Fruit fly (Drosophila melanogaster) whole organism, embryonic: ENCODE measurements around the gene CG46312.

Source experiments
- Atf6 ChIP-seq: fragments of 200-800 bp; sonication (Bioruptor generic); IDR thresholded peaks from 2 replicates; pipeline ENCODE4 v1.3.6; 2022; ENCODE audit warnings: missing biosample characterization, missing genetic modification characterization
- CG10267 ChIP-seq: fragments of 200-800 bp; sonication (Bioruptor generic); optimal IDR thresholded peaks from 2 replicates; lab custom pipeline; 2018; ENCODE audit warnings: missing biosample characterization, mild to moderate bottlenecking, missing genetic modification characterization, moderate library complexity
- CG10321 ChIP-seq: fragments of 200-800 bp; sonication (Bioruptor generic); IDR thresholded peaks from 2 replicates; pipeline ENCODE4 v1.3.6; 2022; ENCODE audit warnings: missing biosample characterization, missing genetic modification characterization
- CG10565 ChIP-seq: fragments of 200-800 bp; sonication (Bioruptor generic); optimal IDR thresholded peaks from 3 replicates; lab custom pipeline; 2016; ENCODE audit warnings: missing biosample characterization, mild to moderate bottlenecking, missing genetic modification characterization
- CG10979 ChIP-seq: fragments of 200-800 bp; sonication (Bioruptor generic); optimal IDR thresholded peaks from 2 replicates; lab custom pipeline; 2018; ENCODE audit warnings: missing biosample characterization, mild to moderate bottlenecking, missing genetic modification characterization, moderate library complexity
- CG14667 ChIP-seq: fragments of 200-800 bp; sonication (Bioruptor generic); IDR thresholded peaks from 2 replicates; pipeline ENCODE4 v1.3.6; 2022; ENCODE audit warnings: missing biosample characterization, missing genetic modification characterization
- CG16815 ChIP-seq: fragments of 200-800 bp; sonication (Bioruptor generic); optimal IDR thresholded peaks from 3 replicates; lab custom pipeline; 2017; ENCODE audit warnings: missing biosample characterization, mild to moderate bottlenecking, missing genetic modification characterization
- CG17829 ChIP-seq: fragments of 200-800 bp; optimal IDR thresholded peaks from 2 replicates; lab custom pipeline; 2019; ENCODE audit warnings: missing biosample characterization, mild to moderate bottlenecking, missing genetic modification characterization, moderate library complexity
- CG2116 ChIP-seq: fragments of 200-800 bp; sonication (Bioruptor generic); optimal IDR thresholded peaks from 3 replicates; lab custom pipeline; 2018; ENCODE audit warnings: missing biosample characterization, mild to moderate bottlenecking, missing genetic modification characterization
- CG2199 ChIP-seq: fragments of 200-800 bp; sonication (Bioruptor generic); IDR thresholded peaks from 3 replicates; pipeline ENCODE4 v1.3.6; 2022; ENCODE audit warnings: missing biosample characterization, missing genetic modification characterization
- CG34224 ChIP-seq: fragments of 200-800 bp; sonication (Bioruptor generic); IDR thresholded peaks from 3 replicates; pipeline ENCODE4 v1.3.6; 2022; ENCODE audit warnings: missing biosample characterization, missing genetic modification characterization; ENCODE audit not compliant: partially characterized antibody
- CG34376 ChIP-seq: fragments of 200-800 bp; sonication (Bioruptor generic); optimal IDR thresholded peaks from 2 replicates; lab custom pipeline; 2018; ENCODE audit warnings: missing biosample characterization, mild to moderate bottlenecking, missing genetic modification characterization
- CG4404 ChIP-seq: fragments of 200-800 bp; sonication (Bioruptor generic); IDR thresholded peaks from 2 replicates; pipeline ENCODE4 v1.3.6; 2022; ENCODE audit warnings: missing biosample characterization, missing genetic modification characterization
- CG7745 ChIP-seq: fragments of 200-800 bp; sonication (Bioruptor generic); optimal IDR thresholded peaks from 2 replicates; lab custom pipeline; 2018; ENCODE audit warnings: missing biosample characterization, mild to moderate bottlenecking, missing genetic modification characterization, moderate library complexity
- CG8765 ChIP-seq: fragments of 200-800 bp; sonication (Bioruptor generic); IDR thresholded peaks from 2 replicates; pipeline ENCODE4 v1.3.6; 2022; ENCODE audit warnings: missing biosample characterization, missing genetic modification characterization
- CG9876 ChIP-seq: fragments of 200-800 bp; sonication (Bioruptor generic); optimal IDR thresholded peaks from 2 replicates; lab custom pipeline; 2016; ENCODE audit warnings: missing biosample characterization, missing genetic modification characterization
- Deaf1 ChIP-seq: fragments of 200-800 bp; optimal IDR thresholded peaks from 3 replicates; lab custom pipeline; 2019; ENCODE audit warnings: missing biosample characterization, mild to moderate bottlenecking, missing genetic modification characterization, moderate library complexity
- HLH4C ChIP-seq: fragments of 200-800 bp; sonication (Bioruptor generic); IDR thresholded peaks from 3 replicates; pipeline ENCODE4 v1.3.6; 2022; ENCODE audit warnings: missing biosample characterization, missing genetic modification characterization; ENCODE audit not compliant: partially characterized antibody
- HLH54F ChIP-seq: fragments of 200-800 bp; sonication (Bioruptor generic); optimal IDR thresholded peaks from 3 replicates; lab custom pipeline; 2016; ENCODE audit warnings: missing biosample characterization, missing genetic modification characterization
- Hr39 ChIP-seq: fragments of >200 bp; optimal IDR thresholded peaks from 2 replicates; lab custom pipeline; 2017
- Lhr ChIP-seq: fragments of 200-800 bp; sonication (Bioruptor generic); optimal IDR thresholded peaks from 3 replicates; lab custom pipeline; 2017; ENCODE audit warnings: mild to moderate bottlenecking, missing biosample characterization, missing genetic modification reagents, missing genetic modification characterization
- Med ChIP-seq: fragments of 200-800 bp; sonication (Bioruptor generic); peaks from one replicate; lab custom pipeline; 2016; ENCODE audit warnings: missing biosample characterization, missing genetic modification characterization, mild to moderate bottlenecking, inconsistent platforms, moderate library complexity
- Mes4 ChIP-seq: fragments of 200-800 bp; sonication (Bioruptor generic); optimal IDR thresholded peaks from 2 replicates; lab custom pipeline; 2016; ENCODE audit warnings: missing biosample characterization, missing genetic modification characterization
- Sin3A ChIP-seq: fragments of >200 bp; optimal IDR thresholded peaks from 2 replicates; lab custom pipeline; 2018
- Sox100B ChIP-seq: fragments of 200-800 bp; sonication (Bioruptor generic); optimal IDR thresholded peaks from 3 replicates; lab custom pipeline; 2018; ENCODE audit warnings: missing biosample characterization, mild to moderate bottlenecking, missing genetic modification characterization
- Sry-δ ChIP-seq: fragments of 200-800 bp; sonication (Bioruptor generic); optimal IDR thresholded peaks from 2 replicates; lab custom pipeline; 2016; ENCODE audit warnings: missing biosample characterization, missing genetic modification characterization
- Ssrp ChIP-seq: fragments of 200-800 bp; sonication (Bioruptor generic); optimal IDR thresholded peaks from 2 replicates; lab custom pipeline; 2018; ENCODE audit warnings: missing biosample characterization, mild to moderate bottlenecking, missing genetic modification characterization, moderate library complexity
- Stat92E ChIP-seq, 3 experiments: fragments of >200 bp in 2 of 3; fragments of 200-800 bp in 1 of 3; sonication (Bioruptor generic) in 1 of 3; optimal IDR thresholded peaks; 2 replicates each; lab custom pipeline; 2017 to 2019; ENCODE audit warnings: missing biosample characterization in 3 of 3, missing genetic modification characterization in 3 of 3, mild to moderate bottlenecking in 1 of 3, moderate library complexity in 1 of 3
- Xbp1 ChIP-seq: fragments of 200-800 bp; sonication (Bioruptor generic); optimal IDR thresholded peaks from 3 replicates; lab custom pipeline; 2016; ENCODE audit warnings: missing biosample characterization, mild to moderate bottlenecking, missing genetic modification characterization
- amos ChIP-seq: fragments of 200-800 bp; sonication (Bioruptor generic); IDR thresholded peaks from 2 replicates; pipeline ENCODE4 v1.3.6; 2022; ENCODE audit warnings: missing biosample characterization, missing genetic modification characterization; ENCODE audit not compliant: partially characterized antibody
- ash1 ChIP-seq: fragments of 200-800 bp; sonication (Bioruptor generic); optimal IDR thresholded peaks from 2 replicates; lab custom pipeline; 2018; ENCODE audit warnings: missing biosample characterization, mild to moderate bottlenecking, missing genetic modification characterization
- bab2 ChIP-seq: fragments of 200-800 bp; sonication (Bioruptor generic); optimal IDR thresholded peaks from 2 replicates; lab custom pipeline; 2016; ENCODE audit warnings: missing biosample characterization, missing genetic modification characterization
- crol ChIP-seq: fragments of 200-800 bp; sonication (Bioruptor generic); IDR thresholded peaks from 2 replicates; pipeline ENCODE4 v1.3.6; 2022; ENCODE audit warnings: missing biosample characterization, missing genetic modification characterization
- dimm ChIP-seq: fragments of 200-800 bp; sonication (Bioruptor generic); IDR thresholded peaks from 2 replicates; pipeline ENCODE4 v1.3.6; 2022; ENCODE audit warnings: missing biosample characterization, missing genetic modification characterization
- lmd ChIP-seq: fragments of 200-800 bp; sonication (Bioruptor generic); IDR thresholded peaks from 2 replicates; pipeline ENCODE4 v1.3.6; 2022; ENCODE audit warnings: missing biosample characterization, missing genetic modification characterization
- maf-S ChIP-seq: fragments of 200-800 bp; sonication (Bioruptor generic); optimal IDR thresholded peaks from 2 replicates; lab custom pipeline; 2016; ENCODE audit warnings: missing biosample characterization, missing genetic modification characterization
- mam ChIP-seq: fragments of 200-800 bp; sonication (Bioruptor generic); optimal IDR thresholded peaks from 3 replicates; lab custom pipeline; 2016; ENCODE audit warnings: missing biosample characterization, missing genetic modification characterization
- nom ChIP-seq: fragments of 200-800 bp; sonication (Bioruptor generic); optimal IDR thresholded peaks from 2 replicates; lab custom pipeline; 2017; ENCODE audit warnings: missing biosample characterization, missing genetic modification characterization, mild to moderate bottlenecking, moderate library complexity, missing genetic modification reagents
- pita ChIP-seq: fragments of 200-800 bp; sonication (Bioruptor generic); optimal IDR thresholded peaks from 2 replicates; lab custom pipeline; 2017; ENCODE audit warnings: missing biosample characterization, mild to moderate bottlenecking, missing genetic modification characterization
- psq ChIP-seq: fragments of 200-800 bp; sonication (Bioruptor generic); optimal IDR thresholded peaks from 2 replicates; lab custom pipeline; 2017; ENCODE audit warnings: missing biosample characterization, missing genetic modification characterization
- ro ChIP-seq: fragments of 200-800 bp; sonication (Bioruptor generic); IDR thresholded peaks from 2 replicates; pipeline ENCODE4 v1.3.6; 2022; ENCODE audit warnings: missing biosample characterization, missing genetic modification characterization
- shn ChIP-seq: fragments of 200-800 bp; sonication (Bioruptor generic); optimal IDR thresholded peaks from 3 replicates; lab custom pipeline; 2016; ENCODE audit warnings: missing biosample characterization, missing genetic modification characterization
- sna ChIP-seq: fragments of 200-800 bp; sonication (Bioruptor generic); IDR thresholded peaks from 2 replicates; pipeline ENCODE4 v1.3.6; 2022; ENCODE audit warnings: missing biosample characterization, missing genetic modification characterization; ENCODE audit not compliant: partially characterized antibody
- sqz ChIP-seq: fragments of 200-800 bp; sonication (Bioruptor generic); optimal IDR thresholded peaks from 3 replicates; lab custom pipeline; 2018; ENCODE audit warnings: missing biosample characterization, mild to moderate bottlenecking, missing genetic modification characterization
- tx ChIP-seq: fragments of 200-800 bp; sonication (Bioruptor generic); optimal IDR thresholded peaks from 2 replicates; lab custom pipeline; 2016; ENCODE audit warnings: missing biosample characterization, missing genetic modification characterization
- vnd ChIP-seq: fragments of 200-800 bp; sonication (Bioruptor generic); IDR thresholded peaks from 3 replicates; pipeline ENCODE4 v1.3.6; 2022; ENCODE audit warnings: missing biosample characterization, missing genetic modification characterization; ENCODE audit not compliant: partially characterized antibody
- wdn ChIP-seq: fragments of 200-800 bp; sonication (Bioruptor generic); IDR thresholded peaks from 2 replicates; pipeline ENCODE4 v1.3.6; 2022; ENCODE audit warnings: missing biosample characterization, missing genetic modification characterization

The CG46312 gene

dm6 chrX:16005551-16006197 lies 13.9 kb upstream of the CG46312 start, which contains the start of the genes vap and CG12698 (continued):
- no peak for TF ChIP-seq maf-S (GFP tag; lab: Kevin White, UChicago)
- TF ChIP-seq HLH54F (GFP tag; lab: Kevin White, UChicago) = no peak
- TF ChIP-seq lmd = no peak
- no peak for TF ChIP-seq CG10321
- peak; percentile 80 for TF ChIP-seq HLH4C (GFP tag; lab: Robert Waterston, UW)
- TF ChIP-seq Atf6 = no peak
- TF ChIP-seq shn (GFP tag; lab: Kevin White, UChicago) = no peak
- TF ChIP-seq Hr39 = no peak
- no peak for TF ChIP-seq CG14667 (GFP tag; lab: Robert Waterston, UW)
- no peak for TF ChIP-seq dimm (GFP tag; lab: Robert Waterston, UW)
- no peak for TF ChIP-seq pita (GFP tag; lab: Kevin White, UChicago)
- peak; percentile 35; the same call in 1 of the 2 replicates for TF ChIP-seq sna (GFP tag; lab: Robert Waterston, UW)
- no peak for TF ChIP-seq Stat92E (GFP tag; optimal IDR thresholded peaks at IDR 0.05; lab: Kevin White, UChicago)
- no peak for TF ChIP-seq ash1 (GFP tag; lab: Kevin White, UChicago)
- TF ChIP-seq CG10267 (tag; lab: Kevin White, UChicago) = peak; percentile 40
- peak; percentile 77 for TF ChIP-seq amos (GFP tag; lab: Robert Waterston, UW)
- TF ChIP-seq ro (GFP tag; lab: Robert Waterston, UW) = no peak
- no peak for TF ChIP-seq CG10565 (GFP tag; lab: Kevin White, UChicago)
- no peak for TF ChIP-seq CG17829
- no peak for TF ChIP-seq CG7745 (tag; lab: Kevin White, UChicago)
- peak; percentile 78 for TF ChIP-seq CG2116 (GFP tag; lab: Kevin White, UChicago)
- no peak for TF ChIP-seq CG16815 (GFP tag; lab: Kevin White, UChicago)
- TF ChIP-seq vnd = peak; percentile 62; the same call in 2 of the 3 replicates
- no peak for TF ChIP-seq Xbp1 (GFP tag; lab: Kevin White, UChicago)
- TF ChIP-seq CG34224 (GFP tag; lab: Robert Waterston, UW) = peak; percentile 35; the same call in 1 of the 3 replicates
- TF ChIP-seq mam (GFP tag; lab: Kevin White, UChicago) = no peak
- TF ChIP-seq, all 482 proteins: peak for 72

- TF ChIP-seq crol (GFP tag; lab: Robert Waterston, UW) = no peak
- no peak for TF ChIP-seq CG4404 (GFP tag; lab: Robert Waterston, UW)
- no peak for TF ChIP-seq wdn (GFP tag; lab: Robert Waterston, UW)
- peak; percentile 7 for TF ChIP-seq nom (GFP tag; lab: Kevin White, UChicago)
- TF ChIP-seq CG9876 = no peak
- no peak for TF ChIP-seq Sin3A (lab: Kevin White, UChicago)
- no peak for TF ChIP-seq sna (GFP tag; lab: Robert Waterston, UW)
- TF ChIP-seq CG34376 (GFP tag; lab: Kevin White, UChicago) = peak; percentile 11
- peak; percentile 55 for TF ChIP-seq sqz (GFP tag; lab: Kevin White, UChicago)
- no peak for TF ChIP-seq Lhr (GFP tag; lab: Kevin White, UChicago)
- TF ChIP-seq psq (GFP tag; lab: Kevin White, UChicago) = no peak
- peak; percentile 55; the same call in 2 of the 3 replicates for TF ChIP-seq CG2199 (GFP tag; lab: Robert Waterston, UW)
- no peak for TF ChIP-seq tx (GFP tag; lab: Kevin White, UChicago)
- no peak for TF ChIP-seq Sry-δ (GFP tag; lab: Kevin White, UChicago)
- no peak for TF ChIP-seq bab2
- no peak for TF ChIP-seq Med (GFP tag; lab: Kevin White, UChicago)
- peak; percentile 7 for TF ChIP-seq CG10979
- TF ChIP-seq Deaf1 (tag; lab: Kevin White, UChicago) = peak; percentile 97
- TF ChIP-seq Ssrp (tag; lab: Kevin White, UChicago) = no peak
- no peak for TF ChIP-seq Mes4 (GFP tag; lab: Kevin White, UChicago)
- no peak for TF ChIP-seq Sox100B (GFP tag; lab: Kevin White, UChicago)
- TF ChIP-seq CG8765 (GFP tag; lab: Robert Waterston, UW) = no peak
These were observed 13.3 kb upstream of the CG46312 start for dm6 chrX:16005066-16005465.
